Worm (Caenorhabditis elegans) whole organism, late embryonic: Measurements from ENCODE around the gene Y25C1A.13.

ENCODE experiments used
- ahr-1 ChIP-seq: sonication (generic microtip); optimal IDR thresholded peaks from 2 replicates; lab custom pipeline; 2016; ENCODE audit warnings: missing genetic modification characterization, missing compliant biosample characterization
- dmd-4 ChIP-seq: sonication (generic microtip); optimal IDR thresholded peaks from 2 replicates; lab custom pipeline; 2016; ENCODE audit warnings: borderline replicate concordance, missing genetic modification characterization, missing compliant biosample characterization
- dve-1 ChIP-seq: sonication (generic microtip); optimal IDR thresholded peaks from 2 replicates; lab custom pipeline; 2017; ENCODE audit warnings: antibody characterized with exemption, mild to moderate bottlenecking, missing genetic modification characterization, missing compliant biosample characterization
- elt-2 ChIP-seq: sonication (generic microtip); optimal IDR thresholded peaks from 2 replicates; lab custom pipeline; 2016; ENCODE audit warnings: missing genetic modification reagents, missing genetic modification characterization, missing compliant biosample characterization
- fkh-10 ChIP-seq: fragments of 150-350 bp; optimal IDR thresholded peaks from 2 replicates; lab custom pipeline; 2014; ENCODE audit warnings: missing biosample characterization, missing genetic modification reagents, missing genetic modification characterization
- hlh-30 ChIP-seq: sonication (generic microtip); optimal IDR thresholded peaks from 2 replicates; lab custom pipeline; 2017; ENCODE audit warnings: antibody characterized with exemption, missing genetic modification characterization, missing compliant biosample characterization; ENCODE audit not compliant: insufficient read depth
- hlh-8 ChIP-seq: sonication (generic microtip); optimal IDR thresholded peaks from 2 replicates; lab custom pipeline; 2016; ENCODE audit warnings: missing genotype, missing genetic modification characterization, missing compliant biosample characterization
- mec-3 ChIP-seq: sonication (generic microtip); optimal IDR thresholded peaks from 2 replicates; lab custom pipeline; 2016; ENCODE audit warnings: borderline replicate concordance, missing genetic modification characterization, missing compliant biosample characterization
- nfya-1 ChIP-seq: sonication (generic microtip); optimal IDR thresholded peaks from 2 replicates; lab custom pipeline; 2017; ENCODE audit warnings: missing genetic modification characterization, mild to moderate bottlenecking, missing compliant biosample characterization, antibody characterized with exemption, moderate library complexity
- nhr-232 ChIP-seq: sonication (generic microtip); optimal IDR thresholded peaks from 2 replicates; lab custom pipeline; 2016; ENCODE audit warnings: missing genetic modification characterization, missing compliant biosample characterization
- rnt-1 ChIP-seq: sonication (generic microtip); optimal IDR thresholded peaks from 2 replicates; lab custom pipeline; 2016; ENCODE audit warnings: missing genetic modification characterization, missing compliant biosample characterization
- sox-2 ChIP-seq: fragments of 200-800 bp; sonication (Bioruptor generic); IDR thresholded peaks from 2 replicates; pipeline ENCODE4 v1.3.6; 2022; ENCODE audit warnings: missing genetic modification reagents, missing genetic modification characterization, missing compliant biosample characterization
- unc-55 ChIP-seq: sonication (generic microtip); optimal IDR thresholded peaks from 2 replicates; lab custom pipeline; 2017; ENCODE audit warnings: missing biosample characterization, missing genetic modification reagents, missing genetic modification characterization
- zip-5 ChIP-seq: sonication (generic microtip); optimal IDR thresholded peaks from 2 replicates; lab custom pipeline; 2016; ENCODE audit warnings: missing genetic modification characterization, missing compliant biosample characterization

- no peak for TF ChIP-seq nhr-232 (tag; lab: Kevin White, UChicago)
- TF ChIP-seq mec-3 (tag; lab: Kevin White, UChicago) = no peak
- TF ChIP-seq elt-2 = no peak
- TF ChIP-seq dmd-4 (tag; lab: Kevin White, UChicago) = no peak
- no peak for TF ChIP-seq hlh-30 (tag; lab: Kevin White, UChicago)
- no peak for TF ChIP-seq dve-1
- no peak for TF ChIP-seq zip-5 (tag; lab: Kevin White, UChicago)
- TF ChIP-seq ahr-1 (tag; lab: Kevin White, UChicago) = no peak
- TF ChIP-seq unc-55 (GFP tag; lab: Kevin White, UChicago) = no peak
- no peak for TF ChIP-seq nfya-1 (tag; lab: Kevin White, UChicago)
- TF ChIP-seq rnt-1 (tag; lab: Kevin White, UChicago) = no peak
- TF ChIP-seq fkh-10 = no peak
- no peak for TF ChIP-seq hlh-8 (tag; lab: Kevin White, UChicago)
- TF ChIP-seq sox-2 = no peak
Observed at ce11 chrII:3070182-3070581, 40.9 kb downstream of the Y25C1A.13 start.
